Worm (Caenorhabditis elegans) whole organism, young adult: Measurements from ENCODE around the gene F13B12.7.

Experiments used
- B0019.2 ChIP-seq: fragments of 200-800 bp; sonication (Bioruptor generic); conservative IDR thresholded peaks from 2 replicates; pipeline ENCODE4 v1.3.6; 2022; ENCODE audit warnings: missing genetic modification reagents, missing genetic modification characterization, missing compliant biosample characterization
- B0261.1 ChIP-seq: sonication (generic microtip); optimal IDR thresholded peaks from 2 replicates; lab custom pipeline; 2016; ENCODE audit warnings: mild to moderate bottlenecking, missing genetic modification characterization, moderate library complexity, missing compliant biosample characterization
- B0336.3 ChIP-seq: fragments of 200-800 bp; sonication (Bioruptor generic); IDR thresholded peaks from 2 replicates; pipeline ENCODE4 v1.3.6; 2022; ENCODE audit warnings: missing genetic modification characterization, missing compliant biosample characterization
- C17E4.6 ChIP-seq: fragments of 200-800 bp; sonication (Bioruptor generic); IDR thresholded peaks from 2 replicates; pipeline ENCODE4 v1.3.6; 2022; ENCODE audit warnings: missing genetic modification reagents, missing genetic modification characterization, missing compliant biosample characterization
- F10E7.11 ChIP-seq: sonication (generic microtip); optimal IDR thresholded peaks from 2 replicates; lab custom pipeline; 2017; ENCODE audit warnings: mild to moderate bottlenecking, missing genetic modification characterization, moderate library complexity, missing compliant biosample characterization
- F22D6.2 ChIP-seq: sonication (generic microtip); optimal IDR thresholded peaks from 2 replicates; lab custom pipeline; 2016; ENCODE audit warnings: mild to moderate bottlenecking, missing genetic modification characterization, missing compliant biosample characterization
- F23B12.7 ChIP-seq: sonication (generic microtip); optimal IDR thresholded peaks from 2 replicates; lab custom pipeline; 2017; ENCODE audit warnings: missing genetic modification characterization, mild to moderate bottlenecking, missing compliant biosample characterization, antibody characterized with exemption, moderate library complexity; ENCODE audit not compliant: insufficient read depth
- F37B4.10 ChIP-seq: fragments of 200-800 bp; sonication (Bioruptor generic); IDR thresholded peaks from 2 replicates; pipeline ENCODE4 v1.3.6; 2022; ENCODE audit warnings: missing genetic modification characterization, missing compliant biosample characterization
- F49E8.2 ChIP-seq: sonication (generic microtip); optimal IDR thresholded peaks from 3 replicates; lab custom pipeline; 2017; ENCODE audit warnings: missing genetic modification characterization, mild to moderate bottlenecking, missing compliant biosample characterization, antibody characterized with exemption, moderate library complexity; ENCODE audit not compliant: insufficient read depth
- F52B5.7 ChIP-seq: sonication (generic microtip); optimal IDR thresholded peaks from 2 replicates; lab custom pipeline; 2016; ENCODE audit warnings: mild to moderate bottlenecking, missing genetic modification characterization, missing compliant biosample characterization
- F55B11.4 ChIP-seq: sonication (generic microtip); optimal IDR thresholded peaks from 2 replicates; lab custom pipeline; 2016; ENCODE audit warnings: missing compliant biosample characterization, missing genetic modification characterization, borderline replicate concordance; ENCODE audit not compliant: insufficient read depth
- T07F8.4 ChIP-seq: sonication (generic microtip); optimal IDR thresholded peaks from 2 replicates; lab custom pipeline; 2016; ENCODE audit warnings: mild to moderate bottlenecking, missing genetic modification characterization, moderate library complexity, missing compliant biosample characterization
- T26A5.8 ChIP-seq: sonication (generic microtip); optimal IDR thresholded peaks from 2 replicates; lab custom pipeline; 2016; ENCODE audit warnings: missing genetic modification characterization, missing compliant biosample characterization
- Y53F4B.3 ChIP-seq: fragments of 200-800 bp; sonication (Bioruptor generic); IDR thresholded peaks from 2 replicates; pipeline ENCODE4 v1.3.6; 2022; ENCODE audit warnings: missing genetic modification reagents, missing genetic modification characterization, missing compliant biosample characterization
- Y67H2A.10 ChIP-seq: fragments of 200-800 bp; sonication (Bioruptor generic); conservative IDR thresholded peaks from 2 replicates; pipeline ENCODE4 v1.3.6; 2022; ENCODE audit warnings: missing genetic modification reagents, missing genetic modification characterization, missing compliant biosample characterization
- Y79H2A.3 ChIP-seq: fragments of 200-800 bp; sonication (Bioruptor generic); conservative IDR thresholded peaks from 2 replicates; pipeline ENCODE4 v1.3.6; 2022; ENCODE audit warnings: missing genetic modification reagents, missing genetic modification characterization, missing compliant biosample characterization
- akir-1 ChIP-seq: fragments of 200-800 bp; sonication (Bioruptor generic); optimal IDR thresholded peaks from 2 replicates; lab custom pipeline; 2018; ENCODE audit warnings: mild to moderate bottlenecking, missing genetic modification characterization, moderate library complexity, missing compliant biosample characterization
- aptf-2 ChIP-seq: fragments of 200-800 bp; sonication (Bioruptor generic); conservative IDR thresholded peaks from 2 replicates; pipeline ENCODE4 v1.3.6; 2022; ENCODE audit warnings: missing genetic modification reagents, missing genetic modification characterization, missing compliant biosample characterization
- cebp-2 ChIP-seq: fragments of 200-800 bp; sonication (Bioruptor generic); IDR thresholded peaks from 2 replicates; pipeline ENCODE4 v1.3.6; 2022; ENCODE audit warnings: missing genetic modification characterization, missing compliant biosample characterization
- ceh-79 ChIP-seq: sonication (generic microtip); optimal IDR thresholded peaks from 2 replicates; lab custom pipeline; 2017; ENCODE audit warnings: mild to moderate bottlenecking, missing genetic modification characterization, missing compliant biosample characterization
- ceh-91 ChIP-seq: fragments of 200-800 bp; sonication (Bioruptor generic); IDR thresholded peaks from 2 replicates; pipeline ENCODE4 v1.3.6; 2022; ENCODE audit warnings: missing genetic modification reagents, missing genetic modification characterization, missing compliant biosample characterization
- chd-7 ChIP-seq: sonication (generic microtip); optimal IDR thresholded peaks from 2 replicates; lab custom pipeline; 2016; ENCODE audit warnings: mild to moderate bottlenecking, missing genetic modification characterization, moderate library complexity, missing compliant biosample characterization
- dpff-1 ChIP-seq: sonication (generic microtip); optimal IDR thresholded peaks from 2 replicates; lab custom pipeline; 2017; ENCODE audit warnings: mild to moderate bottlenecking, missing genetic modification characterization, missing compliant biosample characterization
- efl-1 ChIP-seq: fragments of 150-350 bp; optimal IDR thresholded peaks from 2 replicates; lab custom pipeline; 2014; ENCODE audit warnings: missing biosample characterization, missing genetic modification reagents, missing genetic modification characterization
- fkh-3 ChIP-seq: sonication (generic microtip); optimal IDR thresholded peaks from 2 replicates; lab custom pipeline; 2016; ENCODE audit warnings: mild to moderate bottlenecking, missing genetic modification characterization, missing compliant biosample characterization
- gei-17 ChIP-seq: fragments of 200-800 bp; sonication (Bioruptor generic); optimal IDR thresholded peaks from 2 replicates; lab custom pipeline; 2018; ENCODE audit warnings: mild to moderate bottlenecking, missing genetic modification characterization, missing compliant biosample characterization
- him-1 ChIP-seq: sonication (generic microtip); optimal IDR thresholded peaks from 2 replicates; lab custom pipeline; 2016; ENCODE audit warnings: missing genotype, missing genetic modification reagents, missing genetic modification characterization, missing compliant biosample characterization
- hlh-12 ChIP-seq: sonication (generic microtip); optimal IDR thresholded peaks from 2 replicates; lab custom pipeline; 2016; ENCODE audit warnings: missing genetic modification characterization, missing compliant biosample characterization
- hlh-26 ChIP-seq: fragments of 200-800 bp; sonication (Bioruptor generic); conservative IDR thresholded peaks from 2 replicates; pipeline ENCODE4 v1.3.6; 2022; ENCODE audit warnings: missing genetic modification reagents, missing genetic modification characterization, missing compliant biosample characterization
- hmg-20 ChIP-seq: fragments of 200-800 bp; sonication (Bioruptor generic); IDR thresholded peaks from 2 replicates; pipeline ENCODE4 v1.3.6; 2022; ENCODE audit warnings: missing genetic modification reagents, missing genetic modification characterization, missing compliant biosample characterization
- lag-1 ChIP-seq: fragments of 200-800 bp; sonication (Bioruptor generic); IDR thresholded peaks from 2 replicates; pipeline ENCODE4 v1.3.6; 2022; ENCODE audit warnings: missing genetic modification reagents, missing genetic modification characterization, missing compliant biosample characterization
- let-526 ChIP-seq: fragments of 200-800 bp; sonication (Bioruptor generic); IDR thresholded peaks from 2 replicates; pipeline ENCODE4 v1.3.6; 2022; ENCODE audit warnings: missing genetic modification reagents, missing genetic modification characterization, missing compliant biosample characterization
- let-607 ChIP-seq, 2 experiments: fragments of 200-800 bp in 1 of 2; sonication (Bioruptor generic) in 1 of 2; sonication (generic microtip) in 1 of 2; optimal IDR thresholded peaks; 2 replicates each; lab custom pipeline; 2016 to 2018; ENCODE audit warnings: mild to moderate bottlenecking in 2 of 2, missing compliant biosample characterization in 2 of 2, missing genetic modification characterization in 2 of 2, moderate library complexity in 2 of 2, missing genotype in 1 of 2
- lin-35 ChIP-seq, 3 experiments: fragments of 150-350 bp in 2 of 3; sonication (generic microtip) in 1 of 3; optimal IDR thresholded peaks; 2 replicates each; lab custom pipeline; 2014 to 2018; ENCODE audit warnings: missing biosample characterization in 3 of 3, missing genetic modification characterization in 3 of 3, missing genetic modification reagents in 3 of 3
- lsl-1 ChIP-seq: fragments of 200-800 bp; sonication (Bioruptor generic); optimal IDR thresholded peaks from 2 replicates; lab custom pipeline; 2018; ENCODE audit warnings: mild to moderate bottlenecking, missing genetic modification characterization, moderate library complexity, missing compliant biosample characterization
- madf-3 ChIP-seq: fragments of 200-800 bp; sonication (Bioruptor generic); IDR thresholded peaks from 2 replicates; pipeline ENCODE4 v1.3.6; 2022; ENCODE audit warnings: missing genetic modification reagents, missing genetic modification characterization, missing compliant biosample characterization
- madf-6 ChIP-seq: fragments of 200-800 bp; sonication (Bioruptor generic); IDR thresholded peaks from 2 replicates; pipeline ENCODE4 v1.3.6; 2022; ENCODE audit warnings: missing genetic modification reagents, missing genetic modification characterization, missing compliant biosample characterization
- mcd-1 ChIP-seq: fragments of 200-800 bp; sonication (Bioruptor generic); IDR thresholded peaks from 2 replicates; pipeline ENCODE4 v1.3.6; 2022; ENCODE audit warnings: missing genetic modification reagents, missing genetic modification characterization, missing compliant biosample characterization
- mel-28 ChIP-seq: sonication (generic microtip); optimal IDR thresholded peaks from 2 replicates; lab custom pipeline; 2016; ENCODE audit warnings: borderline replicate concordance, mild to moderate bottlenecking, missing genetic modification characterization, missing compliant biosample characterization
- nfya-1 ChIP-seq: sonication (generic microtip); optimal IDR thresholded peaks from 2 replicates; lab custom pipeline; 2017; ENCODE audit warnings: antibody characterized with exemption, missing compliant biosample characterization, missing genetic modification characterization, borderline replicate concordance; ENCODE audit not compliant: insufficient read depth
- nhr-120 ChIP-seq: fragments of 200-800 bp; sonication (Bioruptor generic); IDR thresholded peaks from 2 replicates; pipeline ENCODE4 v1.3.6; 2022; ENCODE audit warnings: missing genetic modification characterization, missing compliant biosample characterization
- snpc-1.3 ChIP-seq: sonication (generic microtip); optimal IDR thresholded peaks from 2 replicates; lab custom pipeline; 2017; ENCODE audit warnings: missing genetic modification characterization, mild to moderate bottlenecking, missing compliant biosample characterization, antibody characterized with exemption, moderate library complexity, missing genotype, missing genetic modification reagents; ENCODE audit not compliant: insufficient read depth
- tlf-1 ChIP-seq: fragments of 200-800 bp; sonication (Bioruptor generic); optimal IDR thresholded peaks from 2 replicates; lab custom pipeline; 2018; ENCODE audit warnings: mild to moderate bottlenecking, missing genetic modification characterization, missing compliant biosample characterization
- xnd-1 ChIP-seq: sonication (generic microtip); optimal IDR thresholded peaks from 2 replicates; lab custom pipeline; 2016; ENCODE audit warnings: missing genotype, missing genetic modification reagents, missing genetic modification characterization, missing compliant biosample characterization
- zim-3 ChIP-seq: sonication (generic microtip); optimal IDR thresholded peaks from 2 replicates; lab custom pipeline; 2017; ENCODE audit warnings: mild to moderate bottlenecking, missing genetic modification characterization, moderate library complexity, missing compliant biosample characterization
- ztf-22 ChIP-seq: fragments of 200-800 bp; sonication (Bioruptor generic); optimal IDR thresholded peaks from 2 replicates; lab custom pipeline; 2018; ENCODE audit warnings: mild to moderate bottlenecking, missing genetic modification characterization, moderate library complexity, missing compliant biosample characterization
- ztf-25 ChIP-seq: fragments of 200-800 bp; sonication (Bioruptor generic); IDR thresholded peaks from 2 replicates; pipeline ENCODE4 v1.3.6; 2022; ENCODE audit warnings: missing genetic modification reagents, missing genetic modification characterization, missing compliant biosample characterization

The F13B12.7 gene

DNA sequence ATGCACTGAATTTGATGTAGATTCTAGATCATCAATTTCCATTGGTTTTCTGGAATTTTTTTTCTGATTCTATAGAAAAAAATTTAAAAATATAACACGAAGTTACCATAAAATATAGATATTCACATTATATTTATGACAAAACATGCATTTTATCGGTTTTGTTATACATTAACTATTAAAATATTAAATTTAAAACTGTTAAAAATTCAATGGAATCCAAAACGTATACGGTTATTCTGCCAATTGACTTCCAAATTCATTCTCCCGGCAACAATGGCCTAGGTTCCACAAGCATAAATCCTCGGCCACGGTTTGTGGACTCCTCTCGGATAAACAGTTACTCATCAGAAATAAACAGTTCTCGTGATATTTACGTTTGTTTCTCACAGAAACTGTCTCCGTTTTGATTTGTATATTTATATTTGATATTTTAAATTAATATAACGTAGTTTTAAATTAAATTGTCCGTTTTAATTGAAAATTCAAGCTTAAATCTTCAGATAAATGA is 40.1 kb downstream of the F13B12.7 start, which contains the start of the genes F01D4.5 and ced-5 (continued):
- TF ChIP-seq nfya-1 (tag; lab: Kevin White, UChicago) (no peak), let-526 (GFP tag; lab: Robert Waterston, UW) (peak; percentile 79; the same call in 1 of the 2 replicates), hlh-26 (GFP tag; lab: Robert Waterston, UW) (no peak), madf-6 (GFP tag; lab: Robert Waterston, UW) (peak; percentile 81), xnd-1 (no peak), let-607 (tag; optimal IDR thresholded peaks at IDR 0.05; lab: Kevin White, UChicago) (peak in 1 of 2 experiments; percentile 72), nhr-120 (no peak), F23B12.7 (tag; lab: Kevin White, UChicago) (peak; percentile 31), F22D6.2 (tag; lab: Kevin White, UChicago) (peak; percentile 80), B0336.3 (GFP tag; lab: Robert Waterston, UW) (no peak), mel-28 (no peak), ceh-91 (GFP tag; lab: Robert Waterston, UW) (0 out of 2 replicates have a peak, but pooled peaks have one; percentile 22), B0019.2 (0 out of 2 replicates have a peak, but pooled peaks have one; percentile 51), F52B5.7 (tag; lab: Kevin White, UChicago) (peak; percentile 1), dpff-1 (no peak), Y53F4B.3 (GFP tag; lab: Robert Waterston, UW) (no peak), lag-1 (GFP tag; lab: Robert Waterston, UW) (0 out of 2 replicates have a peak, but pooled peaks have one; percentile 74), Y79H2A.3 (no peak), akir-1 (GFP tag; lab: Kevin White, UChicago) (peak; percentile 84), Y67H2A.10 (GFP tag; lab: Robert Waterston, UW) (0 out of 2 replicates have a peak, but pooled peaks have one; percentile 11), gei-17 (GFP tag; lab: Kevin White, UChicago) (no peak), T07F8.4 (tag; lab: Kevin White, UChicago) (no peak), B0261.1 (peak; percentile 5), aptf-2 (GFP tag; lab: Robert Waterston, UW) (peak; percentile 83), F55B11.4 (tag; lab: Kevin White, UChicago) (no peak), him-1 (peak; percentile 55), madf-3 (GFP tag; lab: Robert Waterston, UW) (no peak), tlf-1 (GFP tag; lab: Kevin White, UChicago) (peak; percentile 40), F10E7.11 (tag; lab: Kevin White, UChicago) (no peak), fkh-3 (tag; lab: Kevin White, UChicago) (no peak), snpc-1.3 (no peak), ceh-79 (no peak), lsl-1 (GFP tag; lab: Kevin White, UChicago) (peak; percentile 53), lin-35 (GFP tag; optimal IDR thresholded peaks at IDR 0.05; lab: Kevin White, UChicago) (peak in 1 of 3 experiments; percentile 54), mcd-1 (peak; percentile 68), hmg-20 (peak; percentile 62; the same call in 1 of the 2 replicates), hlh-12 (tag; lab: Kevin White, UChicago) (no peak), cebp-2 (GFP tag; lab: Robert Waterston, UW) (peak; percentile 65; the same call in 1 of the 2 replicates), chd-7 (tag; lab: Kevin White, UChicago) (peak; percentile 56), zim-3 (tag; lab: Kevin White, UChicago) (no peak), C17E4.6 (no peak), efl-1 (GFP tag; lab: Kevin White, UChicago) (no peak), F37B4.10 (GFP tag; lab: Robert Waterston, UW) (no peak), ztf-25 (GFP tag; lab: Robert Waterston, UW) (no peak), F49E8.2 (no peak), ztf-22 (GFP tag; lab: Kevin White, UChicago) (peak; percentile 1), T26A5.8 (tag; lab: Kevin White, UChicago) (no peak)
